Fruit fly (Drosophila melanogaster) whole organism, embryonic: ENCODE data around the gene mgr.
A peak's percentile ranks its signal among the peaks of the same experiment; 100 is the strongest.

ENCODE experiments used
- Atf-2 ChIP-seq: fragments of 200-800 bp; sonication (Bioruptor generic); optimal IDR thresholded peaks from 2 replicates; lab custom pipeline; 2016; ENCODE audit warnings: missing biosample characterization, missing genetic modification characterization
- Atf6 ChIP-seq: fragments of 200-800 bp; sonication (Bioruptor generic); IDR thresholded peaks from 2 replicates; pipeline ENCODE4 v1.3.6; 2022; ENCODE audit warnings: missing biosample characterization, missing genetic modification characterization
- B-H2 ChIP-seq: fragments of 200-800 bp; sonication (Bioruptor generic); optimal IDR thresholded peaks from 2 replicates; lab custom pipeline; 2018; ENCODE audit warnings: missing biosample characterization, mild to moderate bottlenecking, missing genetic modification characterization
- BEAF-32 ChIP-seq: fragments of 200-800 bp; sonication (Bioruptor generic); optimal IDR thresholded peaks from 3 replicates; lab custom pipeline; 2017; ENCODE audit warnings: missing biosample characterization, missing genetic modification characterization, mild to moderate bottlenecking, moderate library complexity, missing genetic modification reagents
- CG13894 ChIP-seq: fragments of 200-800 bp; sonication (Bioruptor generic); optimal IDR thresholded peaks from 3 replicates; lab custom pipeline; 2018; ENCODE audit warnings: missing biosample characterization, mild to moderate bottlenecking, missing genetic modification characterization, moderate library complexity
- CG14710 ChIP-seq: fragments of 200-800 bp; sonication (Bioruptor generic); optimal IDR thresholded peaks from 3 replicates; lab custom pipeline; 2019; ENCODE audit warnings: missing biosample characterization, mild to moderate bottlenecking, missing genetic modification characterization, moderate library complexity
- CG14860 ChIP-seq: fragments of 200-800 bp; sonication (Bioruptor generic); IDR thresholded peaks from 3 replicates; pipeline ENCODE4 v1.3.6; 2022; ENCODE audit warnings: missing biosample characterization, missing genetic modification characterization; ENCODE audit not compliant: partially characterized antibody
- CG1602 ChIP-seq: fragments of 200-800 bp; sonication (Bioruptor generic); optimal IDR thresholded peaks from 3 replicates; lab custom pipeline; 2016; ENCODE audit warnings: missing biosample characterization, missing genetic modification characterization
- CG16813 ChIP-seq: fragments of 200-800 bp; sonication (Bioruptor generic); IDR thresholded peaks from 3 replicates; pipeline ENCODE4 v1.3.6; 2022; ENCODE audit warnings: missing biosample characterization, missing genetic modification characterization; ENCODE audit not compliant: partially characterized antibody
- CG17385 ChIP-seq: fragments of 200-800 bp; sonication (Bioruptor generic); optimal IDR thresholded peaks from 3 replicates; lab custom pipeline; 2018; ENCODE audit warnings: missing biosample characterization, mild to moderate bottlenecking, missing genetic modification characterization
- CG2678 ChIP-seq: fragments of 200-800 bp; sonication (Bioruptor generic); optimal IDR thresholded peaks from 3 replicates; lab custom pipeline; 2019; ENCODE audit warnings: missing biosample characterization, mild to moderate bottlenecking, missing genetic modification characterization, moderate library complexity
- CG4424 ChIP-seq: fragments of 200-800 bp; sonication (Bioruptor generic); optimal IDR thresholded peaks from 3 replicates; lab custom pipeline; 2016; ENCODE audit warnings: missing biosample characterization, missing genetic modification characterization
- CG4617 ChIP-seq: fragments of 200-800 bp; sonication (Bioruptor generic); optimal IDR thresholded peaks from 3 replicates; lab custom pipeline; 2016; ENCODE audit warnings: missing biosample characterization, missing genetic modification characterization, borderline replicate concordance
- CG4854 ChIP-seq: fragments of 200-800 bp; sonication (Bioruptor generic); optimal IDR thresholded peaks from 2 replicates; lab custom pipeline; 2016; ENCODE audit warnings: missing biosample characterization, missing genetic modification characterization, inconsistent platforms
- CG6854 ChIP-seq: fragments of 200-800 bp; sonication (Bioruptor generic); optimal IDR thresholded peaks from 3 replicates; lab custom pipeline; 2017; ENCODE audit warnings: missing biosample characterization, mild to moderate bottlenecking, missing genetic modification characterization
- CG7556 ChIP-seq: fragments of 200-800 bp; sonication (Bioruptor generic); optimal IDR thresholded peaks from 2 replicates; lab custom pipeline; 2017; ENCODE audit warnings: missing biosample characterization, mild to moderate bottlenecking, missing genetic modification characterization
- CG8944 ChIP-seq: fragments of 200-800 bp; sonication (Bioruptor generic); optimal IDR thresholded peaks from 3 replicates; lab custom pipeline; 2016; ENCODE audit warnings: missing biosample characterization, missing genetic modification characterization
- Dad ChIP-seq: fragments of 200-800 bp; sonication (Bioruptor generic); optimal IDR thresholded peaks from 3 replicates; lab custom pipeline; 2016; ENCODE audit warnings: missing biosample characterization, missing genetic modification characterization
- Dref ChIP-seq: fragments of 200-800 bp; sonication (Bioruptor generic); IDR thresholded peaks from 2 replicates; pipeline ENCODE4 v1.3.6; 2022; ENCODE audit warnings: missing biosample characterization, missing genetic modification characterization
- E2f1 ChIP-seq: fragments of 200-800 bp; sonication (Bioruptor generic); IDR thresholded peaks from 2 replicates; pipeline ENCODE4 v1.3.6; 2022; ENCODE audit warnings: missing biosample characterization, missing genetic modification characterization
- ERR ChIP-seq: fragments of 200-800 bp; sonication (Bioruptor generic); optimal IDR thresholded peaks from 2 replicates; lab custom pipeline; 2016; ENCODE audit warnings: missing biosample characterization, missing genetic modification characterization
- Fer1 ChIP-seq: fragments of 200-800 bp; sonication (Bioruptor generic); optimal IDR thresholded peaks from 2 replicates; lab custom pipeline; 2017; ENCODE audit warnings: missing biosample characterization, mild to moderate bottlenecking, missing genetic modification characterization
- HLH3B ChIP-seq: fragments of 200-800 bp; sonication (Bioruptor generic); IDR thresholded peaks from 2 replicates; pipeline ENCODE4 v1.3.6; 2022; ENCODE audit warnings: missing biosample characterization, missing genetic modification characterization
- Hand ChIP-seq: fragments of 200-800 bp; sonication (Bioruptor generic); optimal IDR thresholded peaks from 2 replicates; lab custom pipeline; 2017; ENCODE audit warnings: mild to moderate bottlenecking, missing biosample characterization, missing genetic modification reagents, missing genetic modification characterization
- HmgZ ChIP-seq: fragments of 200-800 bp; sonication (Bioruptor generic); optimal IDR thresholded peaks from 2 replicates; lab custom pipeline; 2018; ENCODE audit warnings: missing biosample characterization, mild to moderate bottlenecking, missing genetic modification characterization
- Hr39 ChIP-seq: fragments of >200 bp; optimal IDR thresholded peaks from 2 replicates; lab custom pipeline; 2017
- Lhr ChIP-seq: fragments of 200-800 bp; sonication (Bioruptor generic); optimal IDR thresholded peaks from 3 replicates; lab custom pipeline; 2017; ENCODE audit warnings: mild to moderate bottlenecking, missing biosample characterization, missing genetic modification reagents, missing genetic modification characterization
- Side ChIP-seq: fragments of 200-800 bp; sonication (Bioruptor generic); optimal IDR thresholded peaks from 2 replicates; lab custom pipeline; 2016; ENCODE audit warnings: missing biosample characterization, missing genetic modification characterization
- Sry-β ChIP-seq: fragments of 200-800 bp; sonication (Bioruptor generic); optimal IDR thresholded peaks from 2 replicates; lab custom pipeline; 2018; ENCODE audit warnings: missing biosample characterization, mild to moderate bottlenecking, missing genetic modification characterization, moderate library complexity
- YL-1 ChIP-seq: fragments of 200-800 bp; sonication (Bioruptor generic); optimal IDR thresholded peaks from 3 replicates; lab custom pipeline; 2017; ENCODE audit warnings: missing biosample characterization, mild to moderate bottlenecking, missing genetic modification characterization
- chm ChIP-seq: fragments of 200-800 bp; sonication (Bioruptor generic); IDR thresholded peaks from 2 replicates; pipeline ENCODE4 v1.3.6; 2022; ENCODE audit warnings: missing biosample characterization, missing genetic modification characterization
- ci ChIP-seq: fragments of 200-800 bp; sonication (Bioruptor generic); IDR thresholded peaks from 3 replicates; pipeline ENCODE4 v1.3.6; 2022; ENCODE audit warnings: missing biosample characterization, missing genetic modification characterization
- emc ChIP-seq: fragments of 200-800 bp; sonication (Bioruptor generic); optimal IDR thresholded peaks from 2 replicates; lab custom pipeline; 2016; ENCODE audit warnings: missing biosample characterization, missing genetic modification characterization
- ewg ChIP-seq: fragments of 200-800 bp; sonication (Bioruptor generic); optimal IDR thresholded peaks from 3 replicates; lab custom pipeline; 2017; ENCODE audit warnings: mild to moderate bottlenecking, missing biosample characterization, missing genetic modification reagents, missing genetic modification characterization
- fru ChIP-seq: fragments of >200 bp; optimal IDR thresholded peaks from 2 replicates; lab custom pipeline; 2017
- gcm2 ChIP-seq: fragments of 200-800 bp; sonication (Bioruptor generic); optimal IDR thresholded peaks from 2 replicates; lab custom pipeline; 2016; ENCODE audit warnings: missing biosample characterization, missing genetic modification characterization
- gro ChIP-seq: fragments of 200-800 bp; sonication (Bioruptor generic); optimal IDR thresholded peaks from 2 replicates; lab custom pipeline; 2016; ENCODE audit warnings: missing biosample characterization, missing genetic modification characterization
- ind ChIP-seq: fragments of 200-800 bp; sonication (Bioruptor generic); optimal IDR thresholded peaks from 3 replicates; lab custom pipeline; 2016; ENCODE audit warnings: missing biosample characterization, missing genetic modification characterization
- insv ChIP-seq, 2 experiments: fragments of 200-800 bp; sonication (Bioruptor generic); optimal IDR thresholded peaks; 3 replicates each; lab custom pipeline; 2016 to 2018; ENCODE audit warnings: missing biosample characterization in 2 of 2, missing genetic modification characterization in 2 of 2
- inv ChIP-seq: fragments of 200-800 bp; sonication (Bioruptor generic); IDR thresholded peaks from 2 replicates; pipeline ENCODE4 v1.3.6; 2022; ENCODE audit warnings: missing biosample characterization, missing genetic modification characterization; ENCODE audit not compliant: partially characterized antibody
- jigr1 ChIP-seq: fragments of 200-800 bp; sonication (Bioruptor generic); IDR thresholded peaks from 3 replicates; pipeline ENCODE4 v1.3.6; 2022; ENCODE audit warnings: missing biosample characterization, missing genetic modification characterization
- lilli ChIP-seq: fragments of 200-800 bp; sonication (Bioruptor generic); optimal IDR thresholded peaks from 3 replicates; lab custom pipeline; 2016; ENCODE audit warnings: missing biosample characterization, missing genetic modification characterization
- mam ChIP-seq: fragments of 200-800 bp; sonication (Bioruptor generic); optimal IDR thresholded peaks from 3 replicates; lab custom pipeline; 2016; ENCODE audit warnings: missing biosample characterization, missing genetic modification characterization
- nau ChIP-seq: fragments of 200-800 bp; sonication (Bioruptor generic); optimal IDR thresholded peaks from 3 replicates; lab custom pipeline; 2017; ENCODE audit warnings: missing biosample characterization, mild to moderate bottlenecking, missing genetic modification characterization, missing genetic modification reagents
- onecut ChIP-seq: fragments of 200-800 bp; sonication (Bioruptor generic); IDR thresholded peaks from 2 replicates; pipeline ENCODE4 v1.3.6; 2022; ENCODE audit warnings: missing biosample characterization, missing genetic modification characterization
- pzg ChIP-seq: fragments of 200-800 bp; sonication (Bioruptor generic); optimal IDR thresholded peaks from 3 replicates; lab custom pipeline; 2018; ENCODE audit warnings: missing biosample characterization, mild to moderate bottlenecking, missing genetic modification characterization, moderate library complexity
- ssp ChIP-seq: fragments of 200-800 bp; sonication (Bioruptor generic); IDR thresholded peaks from 2 replicates; pipeline ENCODE4 v1.3.6; 2022; ENCODE audit warnings: missing biosample characterization, missing genetic modification characterization
- sug ChIP-seq: fragments of 200-800 bp; optimal IDR thresholded peaks from 2 replicates; lab custom pipeline; 2019; ENCODE audit warnings: missing biosample characterization, mild to moderate bottlenecking, missing genetic modification characterization, moderate library complexity
- tin ChIP-seq: fragments of 200-800 bp; sonication (Bioruptor generic); optimal IDR thresholded peaks from 3 replicates; lab custom pipeline; 2016; ENCODE audit warnings: missing biosample characterization, missing genetic modification characterization
- vfl ChIP-seq: fragments of 200-800 bp; sonication (Bioruptor generic); optimal IDR thresholded peaks from 2 replicates; lab custom pipeline; 2016; ENCODE audit warnings: missing biosample characterization, missing genetic modification characterization
- vvl ChIP-seq: fragments of 200-800 bp; sonication (Bioruptor generic); IDR thresholded peaks from 2 replicates; pipeline ENCODE4 v1.3.6; 2022; ENCODE audit warnings: missing biosample characterization, missing genetic modification characterization
- wor ChIP-seq: fragments of 200-800 bp; sonication (Bioruptor generic); IDR thresholded peaks from 2 replicates; pipeline ENCODE4 v1.3.6; 2022; ENCODE audit warnings: missing biosample characterization, missing genetic modification characterization

The mgr gene

dm6 chr3R:11431395-11431977, 21.8 kb upstream of the mgr start, which contains the start of the genes RpL24-like and CG5276 (continued):
- TF ChIP-seq sug (tag; lab: Kevin White, UChicago), result peak; percentile 57
- TF ChIP-seq inv (GFP tag; lab: Robert Waterston, UW), result 0 out of 2 replicates have a peak, but pooled peaks have one; percentile 24
- TF ChIP-seq mam (GFP tag; lab: Kevin White, UChicago), result no peak
- peak; percentile 84 for TF ChIP-seq Sry-β (GFP tag; lab: Kevin White, UChicago)
- TF ChIP-seq BEAF-32 (GFP tag; lab: Kevin White, UChicago), result peak; percentile 77
- TF ChIP-seq CG1602 (GFP tag; lab: Kevin White, UChicago), result no peak
- no peak for TF ChIP-seq Hr39
- peak; percentile 3 for TF ChIP-seq CG4424 (GFP tag; lab: Kevin White, UChicago)
- no peak for TF ChIP-seq lilli (GFP tag; lab: Kevin White, UChicago)
- TF ChIP-seq CG4617 (GFP tag; lab: Kevin White, UChicago), result peak; percentile 56
- TF ChIP-seq Hand (GFP tag; lab: Kevin White, UChicago), result no peak
- TF ChIP-seq CG14710 (tag; lab: Kevin White, UChicago), result peak; percentile 80
- peak; percentile 54 for TF ChIP-seq HmgZ (tag; lab: Kevin White, UChicago)
- TF ChIP-seq Atf-2 (GFP tag; lab: Kevin White, UChicago), result no peak
- TF ChIP-seq Atf6 (GFP tag; lab: Robert Waterston, UW), result no peak
- TF ChIP-seq CG17385 (GFP tag; lab: Kevin White, UChicago), result peak; percentile 97
- no peak for TF ChIP-seq gcm2 (GFP tag; lab: Kevin White, UChicago)
- TF ChIP-seq CG4854 (GFP tag; lab: Kevin White, UChicago), result no peak
- TF ChIP-seq CG2678, result no peak
- TF ChIP-seq ind (GFP tag; lab: Kevin White, UChicago), result no peak
- peak; percentile 30 for TF ChIP-seq Lhr
- peak; percentile 98 for TF ChIP-seq ewg (GFP tag; lab: Kevin White, UChicago)
- TF ChIP-seq nau (GFP tag; lab: Kevin White, UChicago), result no peak
- no peak for TF ChIP-seq tin (GFP tag; lab: Kevin White, UChicago)
- no peak for TF ChIP-seq wor (GFP tag; lab: Robert Waterston, UW)
- TF ChIP-seq Side (GFP tag; lab: Kevin White, UChicago), result no peak
- no peak for TF ChIP-seq E2f1 (GFP tag; lab: Robert Waterston, UW)
- TF ChIP-seq gro (GFP tag; lab: Kevin White, UChicago), result no peak
- no peak for TF ChIP-seq CG13894
- peak in 1 of 2 experiments; percentile 18 for TF ChIP-seq insv (GFP tag; optimal IDR thresholded peaks at IDR 0.05; lab: Kevin White, UChicago)
- no peak for TF ChIP-seq CG6854 (GFP tag; lab: Kevin White, UChicago)
- peak; percentile 90 for TF ChIP-seq pzg (GFP tag; lab: Kevin White, UChicago)
- no peak for TF ChIP-seq onecut (GFP tag; lab: Robert Waterston, UW)
- TF ChIP-seq B-H2, result no peak
- peak; percentile 87 for TF ChIP-seq YL-1 (GFP tag; lab: Kevin White, UChicago)
- TF ChIP-seq CG14860 (GFP tag; lab: Robert Waterston, UW), result peak; percentile 52; the same call in 1 of the 3 replicates
- TF ChIP-seq Fer1 (GFP tag; lab: Kevin White, UChicago), result peak; percentile 16
- TF ChIP-seq jigr1 (GFP tag; lab: Robert Waterston, UW), result no peak
- TF ChIP-seq HLH3B (GFP tag; lab: Robert Waterston, UW), result no peak
- no peak for TF ChIP-seq vvl
- TF ChIP-seq CG8944 (GFP tag; lab: Kevin White, UChicago), result no peak
- peak; percentile 80 for TF ChIP-seq Dref (GFP tag; lab: Robert Waterston, UW)
- peak; percentile 65 for TF ChIP-seq CG16813
- TF ChIP-seq ERR (GFP tag; lab: Kevin White, UChicago), result no peak
- no peak for TF ChIP-seq fru (lab: Kevin White, UChicago)
- no peak for TF ChIP-seq Dad (GFP tag; lab: Kevin White, UChicago)
- TF ChIP-seq vfl (GFP tag; lab: Kevin White, UChicago), result no peak
- TF ChIP-seq chm (GFP tag; lab: Robert Waterston, UW), result no peak
- TF ChIP-seq emc (GFP tag; lab: Kevin White, UChicago), result no peak
- no peak for TF ChIP-seq ci (GFP tag; lab: Robert Waterston, UW)
- TF ChIP-seq ssp (GFP tag; lab: Robert Waterston, UW), result peak; percentile 88
- no peak for TF ChIP-seq CG7556 (GFP tag; lab: Kevin White, UChicago)
